Worm (Caenorhabditis elegans) whole organism, early embryonic: ENCODE measurements around the gene ppfr-4.

Experiments used
- F13C5.2 ChIP-seq: sonication (generic microtip); optimal IDR thresholded peaks from 2 replicates; lab custom pipeline; 2017; ENCODE audit warnings: mild to moderate bottlenecking, missing genetic modification characterization, inconsistent platforms, missing compliant biosample characterization
- ama-1 ChIP-seq: fragments of 150-350 bp; optimal IDR thresholded peaks from 2 replicates; lab custom pipeline; 2014
- ceh-13 ChIP-seq: fragments of 200-800 bp; sonication (Bioruptor generic); optimal IDR thresholded peaks from 2 replicates; lab custom pipeline; 2018; ENCODE audit warnings: mild to moderate bottlenecking, missing genetic modification characterization, missing compliant biosample characterization
- flt-1 ChIP-seq: fragments of 200-800 bp; sonication (Bioruptor generic); IDR thresholded peaks from 2 replicates; pipeline ENCODE4 v1.3.6; 2022; ENCODE audit warnings: missing genetic modification characterization, missing compliant biosample characterization
- hmbx-1 ChIP-seq: sonication (generic microtip); optimal IDR thresholded peaks from 2 replicates; lab custom pipeline; 2016; ENCODE audit warnings: mild to moderate bottlenecking, missing genetic modification characterization, missing compliant biosample characterization
- hnd-1 ChIP-seq: sonication (generic microtip); optimal IDR thresholded peaks from 2 replicates; lab custom pipeline; 2016; ENCODE audit warnings: missing genetic modification characterization, missing compliant biosample characterization
- pes-1 ChIP-seq: fragments of 200-800 bp; sonication (Bioruptor generic); IDR thresholded peaks from 2 replicates; pipeline ENCODE4 v1.3.6; 2022; ENCODE audit warnings: missing genetic modification reagents, missing genetic modification characterization, missing compliant biosample characterization
- sea-1 ChIP-seq: fragments of 200-800 bp; sonication (Bioruptor generic); conservative IDR thresholded peaks from 2 replicates; pipeline ENCODE4 v1.3.6; 2022; ENCODE audit warnings: missing genetic modification characterization, missing compliant biosample characterization
- tbx-11 ChIP-seq: fragments of 200-800 bp; sonication (Bioruptor generic); IDR thresholded peaks from 2 replicates; pipeline ENCODE4 v1.3.6; 2022; ENCODE audit warnings: missing genetic modification characterization, missing compliant biosample characterization
- tra-4 ChIP-seq: sonication (generic microtip); optimal IDR thresholded peaks from 2 replicates; lab custom pipeline; 2017; ENCODE audit warnings: missing genetic modification characterization, missing compliant biosample characterization

DNA sequence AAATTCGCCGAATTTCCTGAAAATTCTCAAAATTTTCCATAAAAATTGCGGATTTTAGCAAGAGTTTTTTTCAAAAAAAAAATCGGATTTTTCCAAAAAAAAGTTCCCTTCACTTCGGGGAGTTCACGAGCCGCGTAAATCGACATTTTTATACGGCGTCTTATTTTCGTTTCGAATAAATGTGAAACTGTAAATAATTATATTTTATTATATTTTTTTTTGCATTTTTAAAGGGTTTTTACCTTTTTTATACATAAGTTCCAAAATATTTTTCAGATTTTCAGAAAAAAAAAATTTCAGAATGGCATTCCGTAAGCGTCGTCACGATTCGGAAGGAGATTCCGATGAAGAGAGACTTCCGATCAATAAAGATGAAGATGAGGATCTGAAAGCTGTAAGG lies 3.1 kb downstream of the ppfr-4 start, which contains the start of gene Y71H2B.2:
- TF ChIP-seq ama-1 (no peak), tra-4 (tag; lab: Kevin White, UChicago) (no peak), pes-1 (no peak), flt-1 (no peak), F13C5.2 (tag; lab: Kevin White, UChicago) (no peak), hmbx-1 (no peak), sea-1 (GFP tag; lab: Robert Waterston, UW) (no peak), ceh-13 (GFP tag; lab: Kevin White, UChicago) (no peak), hnd-1 (tag; lab: Kevin White, UChicago) (no peak), tbx-11 (GFP tag; lab: Robert Waterston, UW) (no peak)
